Fruit fly (Drosophila melanogaster) whole organism, pupa: ENCODE results near the gene CG34328.

Source experiments
- CG10348 ChIP-seq: fragments of 200-800 bp; sonication (Bioruptor generic); IDR thresholded peaks from 2 replicates; pipeline ENCODE4 v1.3.6; 2022; ENCODE audit warnings: missing biosample characterization, missing genetic modification characterization
- CG12605 ChIP-seq: fragments of 200-800 bp; sonication (Bioruptor generic); IDR thresholded peaks from 2 replicates; pipeline ENCODE4 v1.3.6; 2022; ENCODE audit warnings: missing biosample characterization, missing genetic modification characterization
- CG13204 ChIP-seq: fragments of 200-800 bp; sonication (Bioruptor generic); optimal IDR thresholded peaks from 2 replicates; lab custom pipeline; 2018; ENCODE audit warnings: missing biosample characterization, mild to moderate bottlenecking, missing genetic modification characterization, moderate library complexity
- CG14655 ChIP-seq: fragments of 200-800 bp; sonication (Bioruptor generic); optimal IDR thresholded peaks from 3 replicates; lab custom pipeline; 2017; ENCODE audit warnings: mild to moderate bottlenecking, missing biosample characterization, missing genetic modification reagents, missing genetic modification characterization
- CG17806 ChIP-seq: fragments of 200-800 bp; sonication (Bioruptor generic); optimal IDR thresholded peaks from 2 replicates; lab custom pipeline; 2018; ENCODE audit warnings: missing biosample characterization, mild to moderate bottlenecking, missing genetic modification characterization, moderate library complexity
- CG32121 ChIP-seq: fragments of 200-800 bp; sonication (Bioruptor generic); IDR thresholded peaks from 2 replicates; pipeline ENCODE4 v1.3.6; 2022; ENCODE audit warnings: missing biosample characterization, missing genetic modification characterization
- CG34367 ChIP-seq: fragments of 200-800 bp; sonication (Bioruptor generic); optimal IDR thresholded peaks from 2 replicates; lab custom pipeline; 2018; ENCODE audit warnings: missing biosample characterization, mild to moderate bottlenecking, missing genetic modification characterization
- CG4496 ChIP-seq: fragments of 200-800 bp; sonication (Bioruptor generic); IDR thresholded peaks from 3 replicates; pipeline ENCODE4 v1.3.6; 2022; ENCODE audit warnings: missing biosample characterization, missing genetic modification characterization
- CG8301 ChIP-seq: fragments of 200-800 bp; sonication (Bioruptor generic); optimal IDR thresholded peaks from 2 replicates; lab custom pipeline; 2018; ENCODE audit warnings: missing biosample characterization, mild to moderate bottlenecking, missing genetic modification characterization
- CG9948 ChIP-seq: fragments of 200-800 bp; sonication (Bioruptor generic); optimal IDR thresholded peaks from 2 replicates; lab custom pipeline; 2018; ENCODE audit warnings: missing biosample characterization, mild to moderate bottlenecking, missing genetic modification characterization, moderate library complexity
- D1 ChIP-seq: fragments of 200-800 bp; sonication (Bioruptor generic); optimal IDR thresholded peaks from 2 replicates; lab custom pipeline; 2018; ENCODE audit warnings: missing biosample characterization, mild to moderate bottlenecking, missing genetic modification characterization, moderate library complexity
- EcR ChIP-seq: fragments of 200-800 bp; sonication (Bioruptor generic); optimal IDR thresholded peaks from 3 replicates; lab custom pipeline; 2019; ENCODE audit warnings: missing biosample characterization, missing genetic modification characterization, mild to moderate bottlenecking, moderate library complexity, missing genetic modification reagents
- Pif1A ChIP-seq: fragments of 200-800 bp; sonication (Bioruptor generic); optimal IDR thresholded peaks from 3 replicates; lab custom pipeline; 2016; ENCODE audit warnings: missing biosample characterization, missing genetic modification characterization
- Pif1B ChIP-seq: fragments of 200-800 bp; sonication (Bioruptor generic); optimal IDR thresholded peaks from 3 replicates; lab custom pipeline; 2016; ENCODE audit warnings: missing biosample characterization, missing genetic modification characterization
- Snoo ChIP-seq: fragments of 200-800 bp; sonication (Bioruptor generic); optimal IDR thresholded peaks from 3 replicates; lab custom pipeline; 2017; ENCODE audit warnings: missing biosample characterization, mild to moderate bottlenecking, missing genetic modification characterization, inconsistent platforms
- fd96Ca ChIP-seq: fragments of 200-800 bp; sonication (Bioruptor generic); IDR thresholded peaks from 3 replicates; pipeline ENCODE4 v1.3.6; 2022; ENCODE audit warnings: missing biosample characterization, missing genetic modification characterization
- gl ChIP-seq: fragments of 200-800 bp; sonication (Bioruptor generic); optimal IDR thresholded peaks from 2 replicates; lab custom pipeline; 2018; ENCODE audit warnings: missing biosample characterization, mild to moderate bottlenecking, missing genetic modification characterization
- rn ChIP-seq: fragments of 200-800 bp; sonication (Bioruptor generic); IDR thresholded peaks from 2 replicates; pipeline ENCODE4 v1.3.6; 2022; ENCODE audit warnings: missing biosample characterization, missing genetic modification characterization

Gene CG34328

dm6 chrX:18350609-18351008 lies 49.3 kb downstream of the CG34328 start:
- no peak for TF ChIP-seq CG8301 (tag; lab: Kevin White, UChicago)
- TF ChIP-seq CG14655 = no peak
- no peak for TF ChIP-seq CG13204 (GFP tag; lab: Kevin White, UChicago)
- no peak for TF ChIP-seq rn (GFP tag; lab: Robert Waterston, UW)
- no peak for TF ChIP-seq EcR (GFP tag; lab: Kevin White, UChicago)
- TF ChIP-seq CG34367 = no peak
- no peak for TF ChIP-seq Pif1B (GFP tag; lab: Kevin White, UChicago)
- no peak for TF ChIP-seq CG9948
- TF ChIP-seq CG4496 (GFP tag; lab: Robert Waterston, UW) = no peak
- TF ChIP-seq Snoo = no peak
- no peak for TF ChIP-seq D1
- no peak for TF ChIP-seq Pif1A
- no peak for TF ChIP-seq gl
- no peak for TF ChIP-seq CG17806 (tag; lab: Kevin White, UChicago)
- no peak for TF ChIP-seq CG32121
- no peak for TF ChIP-seq CG10348 (GFP tag; lab: Robert Waterston, UW)
- TF ChIP-seq fd96Ca (GFP tag; lab: Robert Waterston, UW) = no peak
- TF ChIP-seq CG12605 (GFP tag; lab: Robert Waterston, UW) = no peak
